Worm (Caenorhabditis elegans): Measurements from ENCODE around the gene F15H10.10.
A peak's percentile ranks its signal among the peaks of the same experiment; 100 is the strongest.

F15H10.10 gene

DNA sequence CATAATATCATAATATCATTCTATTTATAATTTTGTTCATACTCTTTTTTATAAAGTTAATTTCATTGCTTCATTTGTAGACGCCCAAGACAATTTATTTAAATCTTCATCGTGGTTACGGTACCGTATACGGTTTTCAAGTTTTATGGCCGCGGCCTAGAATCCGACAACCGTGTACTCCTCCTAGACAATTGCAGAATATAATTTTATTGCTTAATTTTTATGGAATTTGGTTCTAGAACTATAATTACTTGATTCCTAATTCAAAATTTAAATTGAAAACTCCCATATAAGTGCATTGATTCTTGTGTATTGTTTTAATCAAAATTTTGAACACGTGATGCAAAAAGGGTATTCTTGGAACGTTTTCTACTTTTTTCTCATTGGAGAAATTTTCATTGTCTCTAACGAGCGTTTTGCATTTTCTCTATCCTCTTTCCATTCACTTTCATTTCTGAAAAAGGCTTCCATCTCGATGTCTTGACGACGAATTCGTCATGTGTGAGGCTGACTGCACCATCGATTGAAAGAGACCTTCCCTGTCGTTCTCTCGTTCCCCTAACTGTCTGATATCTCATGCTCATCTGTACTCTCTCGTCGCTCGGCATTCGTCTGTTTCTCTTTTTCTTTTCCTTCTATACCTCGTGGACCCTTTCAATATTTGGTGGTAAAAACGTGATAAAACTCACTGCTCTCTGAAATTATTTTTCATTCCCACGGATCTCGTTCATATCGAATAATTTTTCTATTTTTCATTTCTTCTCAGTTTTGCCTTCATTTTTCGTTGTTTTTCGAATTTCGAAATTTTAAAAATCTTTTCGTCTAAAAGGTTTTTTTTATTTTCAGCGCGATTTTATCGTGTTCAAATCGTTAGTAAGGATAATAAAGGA, 24.6 kb upstream of the F15H10.10 start, which contains the start of gene pap-1 (continued):
- TF ChIP-seq daf-19 (GFP tag; conservative IDR thresholded peaks at IDR 0.05) (no peak), lin-39 (tag; optimal IDR thresholded peaks at IDR 0.05) (no peak), set-16 (GFP tag; IDR thresholded peaks at IDR 0.05) (no peak), dmd-8 (GFP tag; IDR thresholded peaks at IDR 0.05) (no peak), unc-130 (GFP tag; optimal IDR thresholded peaks at IDR 0.05) (peak; percentile 6), lin-38 (GFP tag; IDR thresholded peaks at IDR 0.05) (peak; percentile 20; the same call in 1 of the 2 replicates), F10B5.3 (tag; optimal IDR thresholded peaks at IDR 0.05) (no peak), aly-2 (tag; optimal IDR thresholded peaks at IDR 0.05) (no peak), zfp-2 (tag; optimal IDR thresholded peaks at IDR 0.05) (no peak), hlh-11 (tag; optimal IDR thresholded peaks at IDR 0.05) (peak; percentile 57), nhr-28 (tag; optimal IDR thresholded peaks at IDR 0.05) (no peak), lir-3 (tag; optimal IDR thresholded peaks at IDR 0.05) (no peak), mxl-3 (GFP tag; optimal IDR thresholded peaks at IDR 0.05) (peak; percentile 28), dpl-1 (GFP tag; optimal IDR thresholded peaks at IDR 0.05) (no peak), ceh-44 (GFP tag; IDR thresholded peaks at IDR 0.05) (no peak), snpc-1.2 (GFP tag; IDR thresholded peaks at IDR 0.05) (no peak), hif-1 (tag; optimal IDR thresholded peaks at IDR 0.05) (peak in 1 of 2 experiments; percentile 25), ZK546.5 (tag; optimal IDR thresholded peaks at IDR 0.05) (no peak)

ce11 chrV:10440723-10441122, 23.9 kb upstream of the F15H10.10 start, which contains the start of gene snf-10:
Gene snf-10 (minus strand): TSS chrV:10440823.
- TF ChIP-seq nhr-76 (tag; optimal IDR thresholded peaks at IDR 0.05) (no peak), lin-39 (tag; optimal IDR thresholded peaks at IDR 0.05) (no peak), ZK337.2 (GFP tag; IDR thresholded peaks at IDR 0.05) (no peak), rbr-2 (tag; optimal IDR thresholded peaks at IDR 0.05) (no peak), Y5F2A.4 (GFP tag; optimal IDR thresholded peaks at IDR 0.05) (no peak), vab-7 (GFP tag; IDR thresholded peaks at IDR 0.05) (no peak), tag-97 (GFP tag; IDR thresholded peaks at IDR 0.05) (no peak), mdt-29 (GFP tag; IDR thresholded peaks at IDR 0.05) (no peak), mep-1 (tag; optimal IDR thresholded peaks at IDR 0.05) (no peak), nhr-28 (tag; optimal IDR thresholded peaks at IDR 0.05) (no peak), zip-2 (tag; optimal IDR thresholded peaks at IDR 0.05) (no peak), skn-1 (tag; optimal IDR thresholded peaks at IDR 0.05) (no peak), mdl-1 (tag; optimal IDR thresholded peaks at IDR 0.05) (no peak)

- no peak for TF ChIP-seq nhr-25 (tag; optimal IDR thresholded peaks at IDR 0.05; ENCODE audit: borderline replicate concordance, insufficient read depth)
- TF ChIP-seq gei-8 (GFP tag; optimal IDR thresholded peaks at IDR 0.05): no peak
- no peak for TF ChIP-seq lin-1 (GFP tag; IDR thresholded peaks at IDR 0.05)
- TF ChIP-seq nhr-42 (GFP tag; IDR thresholded peaks at IDR 0.05): no peak
- no peak for TF ChIP-seq hif-1 (tag; optimal IDR thresholded peaks at IDR 0.05)
- no peak for TF ChIP-seq ceh-82 (tag; optimal IDR thresholded peaks at IDR 0.05)
These were observed 19.8 kb upstream of the F15H10.10 start, which contains the start of gene set-22 for ce11 chrV:10436612-10437011. Gene set-22 (plus strand): TSS chrV:10436912.

DNA sequence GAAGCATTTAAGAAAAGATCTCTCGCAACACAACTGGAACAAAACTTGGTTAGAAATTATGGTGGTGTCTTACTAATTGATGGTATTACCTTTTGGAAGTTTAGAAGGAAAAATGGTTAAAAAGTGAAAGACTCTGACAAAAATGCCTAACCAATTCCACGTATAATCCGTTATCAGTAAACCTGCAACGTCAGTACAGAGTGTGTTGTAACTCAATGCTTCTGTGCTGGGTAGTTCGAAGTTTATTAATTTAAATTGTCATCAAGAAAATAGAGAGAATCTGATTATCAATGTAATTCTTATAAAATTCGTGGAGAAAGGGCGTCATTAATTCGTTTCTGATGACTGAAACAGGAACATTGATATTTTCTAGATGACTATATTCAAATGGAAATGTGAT, 18.4 kb upstream of the F15H10.10 start:
- no peak for TF ChIP-seq arid-1 (GFP tag; conservative IDR thresholded peaks at IDR 0.05)
- no peak for TF ChIP-seq Y105C5A.15 (GFP tag; IDR thresholded peaks at IDR 0.05)
- no peak for TF ChIP-seq D1046.2 (GFP tag; IDR thresholded peaks at IDR 0.05)
- peak; percentile 36 for TF ChIP-seq nhr-28 (tag; optimal IDR thresholded peaks at IDR 0.05)
- TF ChIP-seq nhr-111 (GFP tag; optimal IDR thresholded peaks at IDR 0.05): no peak
- TF ChIP-seq daf-16 (GFP tag; optimal IDR thresholded peaks at IDR 0.05): no peak
- TF ChIP-seq daf-16 (tag; optimal IDR thresholded peaks at IDR 0.05): peak; percentile 14
- TF ChIP-seq mes-2 (tag; optimal IDR thresholded peaks at IDR 0.05; ENCODE audit: poor library complexity, severe bottlenecking): no peak
- no peak for TF ChIP-seq ceh-44 (GFP tag; IDR thresholded peaks at IDR 0.05)
- no peak for TF ChIP-seq mdt-29 (GFP tag; IDR thresholded peaks at IDR 0.05)
- no peak for TF ChIP-seq snpc-1.2 (GFP tag; IDR thresholded peaks at IDR 0.05)
- no peak for TF ChIP-seq nhr-11 (tag; optimal IDR thresholded peaks at IDR 0.05)
- TF ChIP-seq mxl-2 (GFP tag; conservative IDR thresholded peaks at IDR 0.05): no peak
- TF ChIP-seq nhr-102 (tag; optimal IDR thresholded peaks at IDR 0.05): no peak
- TF ChIP-seq ZK546.5 (tag; optimal IDR thresholded peaks at IDR 0.05): no peak
- no peak for TF ChIP-seq sdz-12 (GFP tag; optimal IDR thresholded peaks at IDR 0.05)
- TF ChIP-seq T26A8.4 (GFP tag; IDR thresholded peaks at IDR 0.05): no peak
